Fruit fly (Drosophila melanogaster) whole organism, embryonic: ENCODE data around the gene CG7231.

ENCODE experiments used
- B-H2 ChIP-seq: fragments of 200-800 bp; sonication (Bioruptor generic); optimal IDR thresholded peaks from 2 replicates; lab custom pipeline; 2018; ENCODE audit warnings: missing biosample characterization, mild to moderate bottlenecking, missing genetic modification characterization
- CG10431 ChIP-seq: fragments of 200-800 bp; sonication (Bioruptor generic); optimal IDR thresholded peaks from 3 replicates; lab custom pipeline; 2018; ENCODE audit warnings: missing biosample characterization, mild to moderate bottlenecking, missing genetic modification characterization
- CG4328 ChIP-seq: fragments of 200-800 bp; sonication (Bioruptor generic); optimal IDR thresholded peaks from 3 replicates; lab custom pipeline; 2017; ENCODE audit warnings: missing biosample characterization, missing genetic modification reagents, missing genetic modification characterization
- CG8944 ChIP-seq: fragments of 200-800 bp; sonication (Bioruptor generic); optimal IDR thresholded peaks from 3 replicates; lab custom pipeline; 2016; ENCODE audit warnings: missing biosample characterization, missing genetic modification characterization
- CHES-1-like ChIP-seq: fragments of 200-800 bp; sonication (Bioruptor generic); optimal IDR thresholded peaks from 2 replicates; lab custom pipeline; 2016; ENCODE audit warnings: missing biosample characterization, missing genetic modification characterization
- Dll ChIP-seq: fragments of 200-800 bp; sonication (Bioruptor generic); IDR thresholded peaks from 4 replicates; pipeline ENCODE4 v1.3.6; 2022; ENCODE audit warnings: missing biosample characterization, missing genetic modification characterization; ENCODE audit not compliant: partially characterized antibody
- ERR ChIP-seq: fragments of 200-800 bp; sonication (Bioruptor generic); optimal IDR thresholded peaks from 2 replicates; lab custom pipeline; 2016; ENCODE audit warnings: missing biosample characterization, missing genetic modification characterization
- Hr78 ChIP-seq, 2 experiments: fragments of 200-800 bp in 1 of 2; fragments of >200 bp in 1 of 2; sonication (Bioruptor generic) in 1 of 2; optimal IDR thresholded peaks; 2 replicates each; lab custom pipeline; 2017 to 2019; ENCODE audit warnings: missing biosample characterization in 2 of 2, missing genetic modification characterization in 2 of 2, mild to moderate bottlenecking in 1 of 2, moderate library complexity in 1 of 2
- cwo ChIP-seq: fragments of 200-800 bp; sonication (Bioruptor generic); optimal IDR thresholded peaks from 3 replicates; lab custom pipeline; 2017; ENCODE audit warnings: missing biosample characterization, missing genetic modification characterization, mild to moderate bottlenecking, moderate library complexity, missing genetic modification reagents
- jumu ChIP-seq: fragments of 200-800 bp; sonication (Bioruptor generic); optimal IDR thresholded peaks from 3 replicates; lab custom pipeline; 2016; ENCODE audit warnings: missing biosample characterization, missing genetic modification characterization

DNA sequence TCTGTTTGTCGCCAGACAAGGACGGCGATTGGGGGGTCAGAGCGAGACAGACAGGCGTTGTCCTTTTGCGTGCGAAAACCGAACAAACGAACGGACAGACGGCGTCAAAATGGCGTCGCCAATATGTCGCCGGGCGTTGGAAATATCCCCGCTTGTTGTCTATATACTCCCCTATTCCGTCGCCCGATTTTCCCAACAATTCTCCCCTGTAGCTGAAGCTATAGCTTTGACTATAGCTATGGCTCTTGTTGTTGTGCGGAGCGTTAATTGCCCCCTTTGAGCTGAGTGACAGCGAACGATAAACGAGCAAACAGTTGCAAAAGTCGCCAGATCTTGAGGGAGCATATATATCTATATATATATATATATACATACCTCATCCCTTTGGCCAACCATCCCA lies 39.6 kb upstream of the CG7231 start:
- TF ChIP-seq Dll (GFP tag; lab: Robert Waterston, UW) = no peak
- TF ChIP-seq Hr78 (GFP tag; optimal IDR thresholded peaks at IDR 0.05; lab: Kevin White, UChicago) = no peak
- no peak for TF ChIP-seq CG4328 (GFP tag; lab: Kevin White, UChicago)
- TF ChIP-seq CG10431 (GFP tag; lab: Kevin White, UChicago) = no peak
- TF ChIP-seq CHES-1-like (GFP tag; lab: Kevin White, UChicago) = no peak
- TF ChIP-seq ERR (GFP tag; lab: Kevin White, UChicago) = no peak
- TF ChIP-seq B-H2 = no peak
- TF ChIP-seq jumu (GFP tag; lab: Kevin White, UChicago) = no peak
- no peak for TF ChIP-seq CG8944 (GFP tag; lab: Kevin White, UChicago)
- TF ChIP-seq cwo (GFP tag; lab: Kevin White, UChicago) = no peak
